Worm (Caenorhabditis elegans) whole organism, L1 larva: ENCODE data around the gene gem-1.

Experiments used
- Y116A8C.19 ChIP-seq: sonication (generic microtip); optimal IDR thresholded peaks from 2 replicates; lab custom pipeline; 2016; ENCODE audit warnings: missing compliant biosample characterization, missing genetic modification characterization, borderline replicate concordance
- ama-1 ChIP-seq: fragments of 150-350 bp; optimal IDR thresholded peaks from 2 replicates; lab custom pipeline; 2014
- lin-13 ChIP-seq: fragments of 150-350 bp; optimal IDR thresholded peaks from 2 replicates; lab custom pipeline; 2014; ENCODE audit warnings: missing biosample characterization, missing genetic modification reagents, missing genetic modification characterization
- mep-1 ChIP-seq: fragments of 150-350 bp; optimal IDR thresholded peaks from 2 replicates; lab custom pipeline; 2014; ENCODE audit warnings: missing biosample characterization, missing genetic modification characterization
- nhr-28 ChIP-seq: fragments of 150-350 bp; optimal IDR thresholded peaks from 2 replicates; lab custom pipeline; 2014; ENCODE audit warnings: missing biosample characterization, missing genetic modification characterization
- pag-3 ChIP-seq: sonication (generic microtip); optimal IDR thresholded peaks from 2 replicates; lab custom pipeline; 2017; ENCODE audit warnings: missing genetic modification characterization, mild to moderate bottlenecking, missing compliant biosample characterization, antibody characterized with exemption, borderline replicate concordance; ENCODE audit not compliant: insufficient read depth
- skn-1 ChIP-seq: fragments of 150-350 bp; optimal IDR thresholded peaks from 2 replicates; lab custom pipeline; 2014; ENCODE audit warnings: missing biosample characterization, missing genetic modification characterization
- sup-37 ChIP-seq: fragments of 200-800 bp; sonication (Bioruptor generic); optimal IDR thresholded peaks from 2 replicates; lab custom pipeline; 2018; ENCODE audit warnings: mild to moderate bottlenecking, missing genetic modification characterization, missing compliant biosample characterization
- unc-62 ChIP-seq: fragments of 150-350 bp; optimal IDR thresholded peaks from 2 replicates; lab custom pipeline; 2014; ENCODE audit warnings: missing biosample characterization, missing genetic modification reagents, missing genetic modification characterization
- zag-1 ChIP-seq: fragments of 150-350 bp; optimal IDR thresholded peaks from 2 replicates; lab custom pipeline; 2014; ENCODE audit warnings: missing biosample characterization, missing genetic modification characterization

ce11 chrX:13325039-13325438 is 51.8 kb downstream of the gem-1 start:
- TF ChIP-seq mep-1 (no peak), nhr-28 (tag; lab: Kevin White, UChicago) (no peak), lin-13 (no peak), unc-62 (GFP tag; lab: Kevin White, UChicago) (no peak), sup-37 (GFP tag; lab: Kevin White, UChicago) (no peak), ama-1 (no peak), zag-1 (tag; lab: Kevin White, UChicago) (no peak), skn-1 (no peak), pag-3 (tag; lab: Kevin White, UChicago) (no peak), Y116A8C.19 (no peak)
